Worm (Caenorhabditis elegans) whole organism, mixed stage, embryonic: ENCODE data around the gene nlp-9.

Experiments
- blmp-1 ChIP-seq: fragments of 150-350 bp; optimal IDR thresholded peaks from 2 replicates; lab custom pipeline; 2014; ENCODE audit warnings: missing biosample characterization, missing genetic modification characterization
- hlh-1 ChIP-seq: fragments of 150-350 bp; optimal IDR thresholded peaks from 2 replicates; lab custom pipeline; 2014; ENCODE audit warnings: missing biosample characterization, missing genetic modification reagents, missing genetic modification characterization
- lsy-2 ChIP-seq: fragments of 150-350 bp; optimal IDR thresholded peaks from 2 replicates; lab custom pipeline; 2014; ENCODE audit warnings: missing biosample characterization, missing genetic modification characterization
- mab-5 ChIP-seq: fragments of 150-350 bp; optimal IDR thresholded peaks from 2 replicates; lab custom pipeline; 2014; ENCODE audit warnings: missing biosample characterization, missing genetic modification characterization
- mls-2 ChIP-seq: sonication (generic microtip); optimal IDR thresholded peaks from 2 replicates; lab custom pipeline; 2016; ENCODE audit warnings: mild to moderate bottlenecking, missing genetic modification characterization, moderate library complexity, missing compliant biosample characterization
- nhr-28 ChIP-seq: fragments of 150-350 bp; optimal IDR thresholded peaks from 2 replicates; lab custom pipeline; 2014; ENCODE audit warnings: missing biosample characterization, missing genetic modification characterization
- snpc-4 ChIP-seq: fragments of 150-350 bp; optimal IDR thresholded peaks from 2 replicates; lab custom pipeline; 2014; ENCODE audit warnings: missing biosample characterization, missing genetic modification characterization
- unc-62 ChIP-seq: fragments of 150-350 bp; optimal IDR thresholded peaks from 2 replicates; lab custom pipeline; 2014; ENCODE audit warnings: missing biosample characterization, missing genetic modification reagents, missing genetic modification characterization
- zip-8 ChIP-seq: fragments of 150-350 bp; optimal IDR thresholded peaks from 2 replicates; lab custom pipeline; 2014; ENCODE audit warnings: missing biosample characterization, missing genetic modification characterization

ce11 chrV:4195283-4195682, 24.2 kb upstream of the nlp-9 start, which contains the start of gene algn-5:
- TF ChIP-seq zip-8 (tag; lab: Kevin White, UChicago) (no peak), lsy-2 (no peak), blmp-1 (tag; lab: Kevin White, UChicago) (no peak), mab-5 (tag; lab: Kevin White, UChicago) (no peak), mls-2 (tag; lab: Kevin White, UChicago) (no peak), unc-62 (no peak), nhr-28 (tag; lab: Kevin White, UChicago) (no peak), snpc-4 (tag; lab: Kevin White, UChicago) (no peak), hlh-1 (tag; lab: Kevin White, UChicago) (no peak)
